Fruit fly (Drosophila melanogaster) ovary, adult (tissue): Measurements from ENCODE around the gene CG13373.

ENCODE experiments used
- CG17801 ChIP-seq: fragments of 200-800 bp; optimal IDR thresholded peaks from 2 replicates; lab custom pipeline; 2019; ENCODE audit warnings: missing biosample characterization, mild to moderate bottlenecking, missing genetic modification characterization, moderate library complexity; ENCODE audit not compliant: partially characterized antibody

Gene CG13373

DNA sequence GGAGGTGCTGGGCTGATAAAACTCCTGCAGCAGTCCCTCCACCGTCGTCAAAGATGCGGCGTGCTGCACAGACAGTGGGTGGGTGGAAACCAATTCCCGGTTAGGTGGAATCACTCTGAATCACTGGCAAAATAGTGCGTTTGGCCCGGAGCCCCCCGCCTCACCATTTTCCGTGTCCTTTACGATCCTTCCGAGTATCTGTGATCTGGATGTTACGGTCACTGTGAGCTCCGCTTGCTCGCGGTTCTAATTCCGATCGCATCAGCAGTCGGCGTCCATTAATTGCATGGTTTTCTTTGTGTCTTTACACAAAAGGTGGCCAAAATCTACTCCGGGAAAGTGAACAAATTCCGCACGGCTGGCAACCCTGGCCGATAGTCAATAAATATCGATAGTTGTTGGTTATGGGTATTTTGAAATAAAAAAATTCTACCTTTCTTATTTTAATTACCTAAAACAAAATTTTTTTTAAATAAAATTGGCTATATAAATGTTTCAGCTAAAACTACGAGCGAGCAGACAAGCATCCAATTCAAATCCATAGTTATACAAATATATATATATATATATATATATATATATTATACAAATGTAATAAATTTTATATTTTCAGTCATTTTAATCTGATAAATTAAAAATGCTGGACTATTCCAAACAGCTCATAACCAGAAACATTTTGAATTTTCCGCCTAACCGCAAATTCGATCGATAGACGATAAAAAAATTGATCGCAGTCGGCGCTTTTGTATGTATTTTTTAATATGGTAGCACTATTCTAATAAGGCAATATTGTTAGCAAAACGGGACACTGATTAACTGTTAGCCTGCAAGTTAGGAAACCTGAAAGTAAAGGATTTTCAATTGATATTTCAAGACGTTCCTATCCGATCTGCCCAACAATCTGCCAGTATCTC is at the start of gene CG13373, which contains the start of gene ebo:
TSS of gene CG13373 (plus strand) at position 755 of the 914 bp plus-strand sequence.
TSS of gene ebo (minus strand) at position 350 of the 914 bp plus-strand sequence.
- TF ChIP-seq CG17801 (GFP tag; lab: Kevin White, UChicago): peak; percentile 69

DNA sequence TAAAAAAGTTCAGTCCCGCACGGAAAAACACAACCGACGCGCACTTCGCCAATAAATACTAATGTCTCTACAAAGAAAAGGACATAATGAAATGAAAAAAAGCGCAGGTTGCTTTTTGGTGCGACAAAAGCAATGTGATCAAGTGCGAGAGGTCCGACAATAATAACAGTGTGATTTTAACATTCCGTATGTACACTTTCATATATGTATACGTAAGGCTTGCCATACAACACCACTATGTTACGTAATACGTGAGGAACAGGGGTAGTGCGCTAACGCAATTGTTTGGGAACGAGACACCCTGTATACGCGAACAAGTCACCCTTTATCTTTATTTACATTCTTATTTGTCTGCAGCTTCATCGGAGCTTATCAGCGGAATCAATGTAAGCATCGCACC is 48.6 kb upstream of the CG13373 start:
- TF ChIP-seq CG17801 (GFP tag; lab: Kevin White, UChicago): no peak

DNA sequence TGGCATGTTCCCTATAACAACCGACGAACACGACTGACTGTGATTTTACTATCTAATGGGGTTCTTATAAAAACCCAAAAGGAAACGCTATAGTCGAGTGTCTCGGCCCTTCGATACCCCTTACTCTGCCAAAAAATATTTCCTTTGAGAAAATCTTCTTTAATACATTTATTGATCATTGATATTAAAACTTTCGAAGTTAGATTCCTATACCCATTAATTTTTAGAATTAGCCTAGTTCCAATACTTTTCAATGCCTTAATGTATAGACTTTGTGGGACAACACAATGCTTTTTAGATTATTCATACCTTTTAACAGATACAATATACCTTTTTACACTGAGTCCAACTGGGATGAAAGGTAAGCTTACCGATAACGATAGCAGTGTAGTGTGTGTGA is 39.4 kb upstream of the CG13373 start, which contains the start of gene Pgcl:
TSS of gene Pgcl (minus strand) at position 45 of the 400 bp plus-strand sequence.
- no peak for TF ChIP-seq CG17801 (GFP tag; lab: Kevin White, UChicago)

DNA sequence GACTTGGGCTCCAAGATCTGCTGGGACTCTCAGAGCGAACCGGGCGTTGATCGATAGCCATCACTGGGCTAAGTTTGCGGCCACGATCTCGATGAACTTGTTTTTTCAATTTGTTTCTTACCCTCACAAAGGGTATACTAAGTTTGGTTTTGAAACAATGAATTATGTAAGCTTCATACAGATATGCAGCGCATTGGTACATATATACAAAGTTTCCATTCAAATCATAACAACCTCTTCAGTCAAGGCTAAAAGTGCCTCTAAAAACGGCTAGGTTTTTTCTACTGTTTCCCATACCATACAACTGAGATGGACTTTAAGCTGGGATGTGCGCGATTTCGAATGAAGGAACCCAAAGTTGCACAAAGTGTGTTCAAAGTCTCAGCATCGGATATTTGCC is 35.5 kb upstream of the CG13373 start:
- no peak for TF ChIP-seq CG17801 (GFP tag; lab: Kevin White, UChicago)

DNA sequence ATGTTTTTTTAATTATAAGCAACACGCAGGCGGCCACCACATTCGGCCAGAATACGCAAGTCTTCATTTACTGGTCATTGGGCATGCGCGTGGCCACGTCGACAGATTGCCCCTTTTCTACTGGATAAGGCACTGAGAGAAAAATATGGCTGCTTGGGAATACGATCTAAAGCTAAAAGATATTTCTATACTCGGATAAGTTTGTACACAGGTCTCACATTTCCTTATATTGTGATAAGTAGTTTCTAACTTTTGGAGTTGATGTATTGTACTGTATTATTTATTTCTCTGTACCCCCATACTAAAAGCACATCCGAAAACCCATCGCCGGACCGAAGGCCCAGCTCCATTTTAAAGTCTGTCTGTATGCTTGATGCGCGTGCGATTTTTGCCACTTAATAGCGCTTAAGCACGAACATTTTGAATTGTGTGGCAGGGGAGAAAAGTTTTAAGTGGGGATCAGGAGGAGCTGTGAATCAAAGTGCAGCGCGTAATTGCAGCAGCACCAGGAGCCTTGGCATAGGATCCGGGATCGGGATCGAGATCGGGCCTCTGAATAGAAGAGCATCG is 32.7 kb upstream of the CG13373 start:
- no peak for TF ChIP-seq CG17801 (GFP tag; lab: Kevin White, UChicago)

DNA sequence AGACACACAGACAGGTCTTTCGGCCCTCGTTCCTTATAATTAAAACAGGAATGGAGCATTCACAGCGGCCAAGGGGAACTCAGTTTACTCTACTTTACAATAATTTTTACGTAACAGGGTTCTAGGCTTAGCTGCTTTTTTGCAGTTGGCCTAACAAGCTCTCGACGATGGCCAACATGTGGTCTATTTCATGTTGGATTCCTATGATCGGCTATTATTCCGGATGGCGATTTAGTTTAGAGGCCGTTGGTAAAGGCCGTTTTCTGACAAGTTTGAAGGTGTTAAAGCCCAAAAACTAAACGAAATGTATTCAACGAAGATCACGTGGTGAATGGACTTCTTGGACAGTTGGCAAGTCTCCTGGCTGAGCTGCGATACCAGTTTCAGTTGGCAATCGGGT is 30.8 kb upstream of the CG13373 start:
- no peak for TF ChIP-seq CG17801 (GFP tag; lab: Kevin White, UChicago)

DNA sequence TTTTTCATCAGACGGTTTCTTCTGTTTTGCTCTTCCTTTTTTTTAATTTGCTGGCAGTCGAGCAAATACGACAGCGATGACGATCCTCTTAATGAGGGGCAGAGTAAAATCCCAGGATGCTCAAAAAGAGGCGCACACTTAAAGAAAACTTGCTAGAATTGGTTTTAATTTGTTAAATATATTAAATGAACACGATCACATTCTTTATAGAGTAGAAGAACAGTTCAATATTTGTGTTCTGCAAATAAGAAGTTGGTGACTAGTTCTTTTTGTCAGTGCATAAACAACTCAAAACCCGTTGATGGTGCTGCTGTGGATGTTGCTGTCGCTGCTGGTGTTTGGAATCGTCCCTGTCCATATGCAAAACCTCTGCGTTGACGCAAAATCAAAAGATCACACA is 28.5 kb upstream of the CG13373 start:
- no peak for TF ChIP-seq CG17801 (GFP tag; lab: Kevin White, UChicago)

DNA sequence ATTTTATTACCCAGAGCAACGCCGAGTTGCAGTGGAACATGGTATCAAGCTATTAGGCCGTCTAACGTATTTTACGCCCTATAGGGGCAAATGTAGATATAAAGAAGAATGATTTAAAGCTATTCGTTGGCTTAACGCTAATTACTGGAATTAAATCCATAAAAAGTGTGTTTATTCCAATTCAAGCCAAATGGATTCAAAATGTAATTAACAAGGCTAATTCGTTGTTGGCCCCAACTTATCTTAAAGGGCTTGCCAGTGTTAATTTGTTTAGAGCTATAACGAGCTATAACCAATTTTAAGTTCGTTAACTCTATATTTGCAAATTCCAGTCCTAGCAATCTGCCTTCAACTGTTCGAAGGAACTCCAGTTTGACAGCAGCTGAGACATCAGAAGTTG is 27.8 kb upstream of the CG13373 start:
- no peak for TF ChIP-seq CG17801 (GFP tag; lab: Kevin White, UChicago)

DNA sequence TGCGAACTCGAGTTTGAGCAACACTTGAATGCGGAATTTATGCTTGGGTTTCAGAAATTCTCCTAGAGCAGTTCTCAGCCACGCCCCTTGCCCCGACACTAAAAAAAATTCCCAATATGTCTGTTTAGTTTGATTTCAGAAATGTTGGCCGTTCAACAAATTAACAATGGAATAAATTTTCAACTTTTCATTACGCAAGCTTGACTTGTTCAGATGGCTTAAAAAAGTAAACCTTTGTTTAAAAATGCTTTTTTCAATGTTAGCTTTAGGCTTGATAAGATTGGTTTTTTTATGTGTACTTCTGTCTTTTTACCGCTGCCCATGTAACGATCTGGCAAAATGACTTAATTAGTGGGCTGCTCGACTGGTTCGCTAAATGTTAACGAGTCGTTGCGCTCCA is 24.1 kb upstream of the CG13373 start:
- TF ChIP-seq CG17801 (GFP tag; lab: Kevin White, UChicago): no peak

DNA sequence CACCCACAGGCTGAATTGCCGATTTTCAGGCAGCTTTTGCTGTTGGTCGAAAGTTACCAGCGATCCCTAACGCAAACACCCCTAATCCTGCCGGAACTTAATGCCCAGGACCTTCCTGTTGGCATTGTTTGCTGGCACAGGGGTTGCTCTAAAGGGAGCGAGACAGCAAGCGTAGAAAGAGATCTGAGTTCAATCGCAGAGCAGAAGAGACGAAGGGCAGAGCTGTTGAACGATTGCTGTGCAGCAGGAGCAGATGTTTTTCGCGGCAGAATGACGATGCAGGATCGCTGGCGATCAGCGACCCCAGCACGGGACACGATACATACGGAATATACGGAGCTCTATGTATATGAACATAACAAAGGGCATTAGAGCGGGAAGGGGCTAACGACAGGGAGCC is 19.8 kb upstream of the CG13373 start:
- TF ChIP-seq CG17801 (GFP tag; lab: Kevin White, UChicago): no peak

DNA sequence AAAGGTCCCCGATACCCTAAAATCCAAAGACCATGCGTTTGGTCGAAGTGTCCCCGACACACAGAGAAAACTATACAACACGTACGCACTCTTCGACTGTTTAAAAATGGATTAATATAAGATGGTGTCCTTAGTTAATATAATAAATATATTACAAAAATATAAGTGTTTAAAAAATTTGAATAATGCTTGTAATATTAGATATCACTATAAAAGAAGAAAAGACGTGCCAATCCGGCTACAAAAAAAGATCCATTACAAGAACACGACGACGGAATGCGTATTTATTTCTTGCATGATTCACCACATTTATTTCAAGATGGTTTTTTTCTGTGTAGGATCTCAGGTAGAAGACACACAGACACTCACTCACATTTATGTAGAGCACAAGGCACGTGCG is 19.0 kb upstream of the CG13373 start:
- TF ChIP-seq CG17801 (GFP tag; lab: Kevin White, UChicago): no peak

DNA sequence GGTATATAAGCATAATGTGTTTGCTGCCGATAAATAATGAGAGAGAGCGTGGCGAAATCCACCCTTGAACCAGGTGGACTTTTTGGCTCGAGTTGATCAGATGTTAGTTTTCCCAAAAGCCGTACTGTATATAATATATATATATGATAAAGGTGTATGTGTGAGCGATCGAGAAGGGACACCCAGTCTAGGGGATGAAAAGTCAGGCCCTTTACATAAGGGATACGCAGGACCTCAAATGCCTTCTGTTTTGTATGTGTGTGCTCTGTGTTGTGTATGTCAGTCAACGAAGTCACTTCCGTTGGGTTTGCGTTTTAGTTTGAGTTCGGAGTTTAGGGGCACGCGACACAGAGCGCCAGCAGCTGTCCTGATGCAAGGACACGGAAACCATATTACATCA is 16.3 kb upstream of the CG13373 start, which contains the start of gene ase:
TSS of gene ase (plus strand) at position 301 of the 400 bp plus-strand sequence.
- no peak for TF ChIP-seq CG17801 (GFP tag; lab: Kevin White, UChicago)

DNA sequence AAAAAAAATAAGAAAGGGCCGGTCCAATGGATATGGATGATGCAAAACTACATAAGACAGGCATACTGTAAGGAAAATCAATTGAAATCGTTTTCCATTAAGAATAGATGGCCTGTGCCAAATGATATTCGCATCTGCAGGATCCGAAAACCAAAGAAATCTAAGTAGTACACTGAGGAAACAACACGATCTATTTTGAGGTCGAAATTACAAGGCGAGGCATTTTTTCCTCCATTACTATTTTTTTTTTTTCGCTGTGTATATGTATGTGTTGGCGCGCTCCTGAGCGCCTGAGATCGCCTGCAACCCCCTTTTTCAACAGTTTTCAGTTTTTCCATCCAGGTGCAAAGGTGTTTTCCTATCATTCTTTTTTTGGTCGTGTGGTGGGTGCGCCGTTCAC is 12.8 kb upstream of the CG13373 start:
- no peak for TF ChIP-seq CG17801 (GFP tag; lab: Kevin White, UChicago)

DNA sequence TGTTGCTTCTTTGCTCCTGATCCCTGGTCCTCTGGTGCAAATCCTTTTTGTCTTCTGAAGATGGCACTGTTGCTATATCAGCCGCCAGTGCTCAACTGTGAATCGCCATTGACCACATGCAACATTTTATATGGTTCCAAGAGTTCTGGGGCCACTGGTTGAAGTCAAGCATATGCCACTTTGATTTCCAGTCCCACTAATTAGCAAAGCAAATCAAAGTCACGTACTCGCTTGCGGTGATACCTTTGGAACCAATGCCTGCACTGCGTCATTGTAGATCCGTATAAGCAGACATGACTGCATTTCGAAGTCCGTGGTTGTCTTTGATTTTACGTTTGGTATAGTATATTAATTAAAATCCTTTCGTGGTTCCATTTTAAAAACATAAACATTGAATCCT is 7.5 kb upstream of the CG13373 start, which contains the start of gene Cyp4g1:
TSS of gene Cyp4g1 (minus strand) at position 101 of the 400 bp plus-strand sequence.
- no peak for TF ChIP-seq CG17801 (GFP tag; lab: Kevin White, UChicago)

DNA sequence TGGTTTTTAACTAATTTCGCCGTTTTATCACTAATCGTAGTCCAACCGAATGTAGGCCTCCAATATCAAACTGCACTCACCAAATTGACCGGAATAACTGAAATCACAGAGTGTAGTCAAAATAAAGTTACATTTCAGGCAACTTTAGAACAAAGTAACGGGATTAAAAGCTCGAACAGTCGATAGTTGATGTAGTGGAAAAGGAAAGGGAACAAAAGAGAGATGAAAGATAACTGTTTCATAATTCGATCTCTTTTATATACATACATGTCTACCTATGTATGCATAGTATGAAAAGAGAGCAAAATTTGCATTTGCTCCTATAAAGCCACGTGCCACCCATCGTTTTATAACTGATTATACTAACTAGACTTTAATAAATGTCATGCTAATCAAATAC is 6.2 kb upstream of the CG13373 start, which contains the start of gene CG32816:
TSS of gene CG32816 (minus strand) at position 101 of the 400 bp plus-strand sequence.
- no peak for TF ChIP-seq CG17801 (GFP tag; lab: Kevin White, UChicago)
